Fruit fly (Drosophila melanogaster) whole organism, wandering third instar larva: ENCODE results near the gene Ref1.

Source experiments
- Abd-B ChIP-seq: fragments of >200 bp; optimal IDR thresholded peaks from 2 replicates; lab custom pipeline; 2017; ENCODE audit warnings: missing biosample characterization, missing genetic modification characterization
- CG32264 ChIP-seq: fragments of 200-800 bp; sonication (Bioruptor generic); optimal IDR thresholded peaks from 2 replicates; lab custom pipeline; 2016; ENCODE audit warnings: missing biosample characterization, missing genetic modification characterization
- CG9705 ChIP-seq: fragments of 200-800 bp; sonication (Bioruptor generic); optimal IDR thresholded peaks from 2 replicates; lab custom pipeline; 2018; ENCODE audit warnings: missing biosample characterization, mild to moderate bottlenecking, missing genetic modification characterization
- CrebA ChIP-seq: fragments of 200-800 bp; sonication (Bioruptor generic); optimal IDR thresholded peaks from 2 replicates; lab custom pipeline; 2016; ENCODE audit warnings: missing biosample characterization, mild to moderate bottlenecking, missing genetic modification characterization, borderline replicate concordance
- Dfd ChIP-seq: fragments of >200 bp; optimal IDR thresholded peaks from 2 replicates; lab custom pipeline; 2017; ENCODE audit warnings: missing biosample characterization, missing genetic modification characterization
- Dif ChIP-seq: fragments of 200-275, 200-300 bp; sonication (Bioruptor generic); optimal IDR thresholded peaks from 2 replicates; lab custom pipeline; 2018; ENCODE audit warnings: missing biosample characterization, missing genetic modification characterization; ENCODE audit not compliant: partially characterized antibody
- GATAd ChIP-seq: sonication (Bioruptor generic); optimal IDR thresholded peaks from 2 replicates; lab custom pipeline; 2016; ENCODE audit warnings: missing biosample characterization, missing genetic modification characterization
- HLH106 ChIP-seq: fragments of 200-800 bp; optimal IDR thresholded peaks from 3 replicates; lab custom pipeline; 2019; ENCODE audit warnings: missing biosample characterization, mild to moderate bottlenecking, missing genetic modification characterization, moderate library complexity
- Hnf4 ChIP-seq: fragments of 200-800 bp; sonication (Bioruptor generic); optimal IDR thresholded peaks from 2 replicates; lab custom pipeline; 2016; ENCODE audit warnings: missing biosample characterization, mild to moderate bottlenecking, missing genetic modification characterization
- Hr78 ChIP-seq: fragments of >200 bp; optimal IDR thresholded peaks from 2 replicates; lab custom pipeline; 2017; ENCODE audit warnings: missing biosample characterization, missing genetic modification characterization
- Hr83 ChIP-seq: fragments of 200-300 bp; sonication (Bioruptor generic); optimal IDR thresholded peaks from 2 replicates; lab custom pipeline; 2016; ENCODE audit warnings: missing biosample characterization, mild to moderate bottlenecking, missing genetic modification characterization, moderate library complexity; ENCODE audit not compliant: poor library complexity, severe bottlenecking
- Jra ChIP-seq: sonication (Bioruptor generic); optimal IDR thresholded peaks from 2 replicates; lab custom pipeline; 2016; ENCODE audit warnings: missing biosample characterization, missing genetic modification characterization
- Mio ChIP-seq: sonication (Bioruptor generic); optimal IDR thresholded peaks from 2 replicates; lab custom pipeline; 2016; ENCODE audit warnings: missing biosample characterization, missing genetic modification characterization
- Myc ChIP-seq: fragments of >200 bp; optimal IDR thresholded peaks from 2 replicates; lab custom pipeline; 2017
- N ChIP-seq: fragments of >200 bp; optimal IDR thresholded peaks from 2 replicates; lab custom pipeline; 2018; ENCODE audit warnings: missing biosample characterization, missing external identifiers, missing genetic modification characterization
- OdsH ChIP-seq: fragments of 200-800 bp; sonication (Bioruptor generic); optimal IDR thresholded peaks from 2 replicates; lab custom pipeline; 2016; ENCODE audit warnings: missing biosample characterization, mild to moderate bottlenecking, missing genetic modification characterization
- Rel ChIP-seq, 2 experiments: fragments of 200-800 bp; sonication (Bioruptor generic) in 1 of 2; optimal IDR thresholded peaks; 2 replicates in 1 of 2; 3 replicates in 1 of 2; lab custom pipeline; 2016 to 2019; ENCODE audit warnings: mild to moderate bottlenecking in 2 of 2, missing biosample characterization in 2 of 2, missing genetic modification characterization in 2 of 2, moderate library complexity in 1 of 2
- Sp1 ChIP-seq: fragments of 200-800 bp; sonication (Bioruptor generic); optimal IDR thresholded peaks from 3 replicates; lab custom pipeline; 2019; ENCODE audit warnings: missing biosample characterization, mild to moderate bottlenecking, missing genetic modification characterization, moderate library complexity
- Vsx2 ChIP-seq: fragments of 200-300, 225-300 bp; sonication (Bioruptor generic); optimal IDR thresholded peaks from 2 replicates; lab custom pipeline; 2018; ENCODE audit warnings: missing biosample characterization, missing genetic modification characterization; ENCODE audit not compliant: partially characterized antibody
- br ChIP-seq: fragments of 200-800 bp; sonication (Bioruptor generic); optimal IDR thresholded peaks from 2 replicates; lab custom pipeline; 2016; ENCODE audit warnings: missing biosample characterization, missing genetic modification characterization
- brk ChIP-seq: fragments of 200-800 bp; sonication (Bioruptor generic); optimal IDR thresholded peaks from 2 replicates; lab custom pipeline; 2016; ENCODE audit warnings: missing biosample characterization, mild to moderate bottlenecking, missing genetic modification characterization
- dl ChIP-seq, 2 experiments: fragments of 175-275, 200-275 bp in 1 of 2; fragments of 200-275 bp in 1 of 2; sonication (Bioruptor generic); optimal IDR thresholded peaks; lab custom pipeline; 2018; ENCODE audit warnings: mild to moderate bottlenecking in 2 of 2, missing biosample characterization in 2 of 2, missing genetic modification characterization in 2 of 2, moderate library complexity in 2 of 2; ENCODE audit not compliant: partially characterized antibody in 2 of 2, insufficient read depth in 1 of 2
- dmrt93B ChIP-seq: fragments of 200-800 bp; sonication (Bioruptor generic); optimal IDR thresholded peaks from 2 replicates; lab custom pipeline; 2018; ENCODE audit warnings: missing biosample characterization, mild to moderate bottlenecking, missing genetic modification characterization
- dsf ChIP-seq: sonication (Bioruptor generic); optimal IDR thresholded peaks from 2 replicates; lab custom pipeline; 2016; ENCODE audit warnings: missing biosample characterization, missing genetic modification characterization, borderline replicate concordance
- ey ChIP-seq: fragments of 200-800 bp; sonication (Bioruptor generic); optimal IDR thresholded peaks from 2 replicates; lab custom pipeline; 2016; ENCODE audit warnings: missing biosample characterization, missing genetic modification characterization
- foxo ChIP-seq, 2 experiments: fragments of 200-800 bp; sonication (Bioruptor generic); optimal IDR thresholded peaks; 2 replicates in 1 of 2; 3 replicates in 1 of 2; lab custom pipeline; 2016 to 2017; ENCODE audit warnings: missing biosample characterization in 2 of 2, missing genetic modification characterization in 2 of 2
- fru ChIP-seq: fragments of 200-800 bp; sonication (Bioruptor generic); optimal IDR thresholded peaks from 3 replicates; lab custom pipeline; 2016; ENCODE audit warnings: missing biosample characterization, mild to moderate bottlenecking, missing genetic modification characterization
- h ChIP-seq: fragments of 200-800 bp; sonication (Bioruptor generic); optimal IDR thresholded peaks from 3 replicates; lab custom pipeline; 2016; ENCODE audit warnings: missing biosample characterization, mild to moderate bottlenecking, missing genetic modification characterization
- jim ChIP-seq: fragments of 175-275, 200-325 bp; sonication (Bioruptor generic); optimal IDR thresholded peaks from 2 replicates; lab custom pipeline; 2016; ENCODE audit warnings: missing biosample characterization, mild to moderate bottlenecking, missing genetic modification characterization
- lola ChIP-seq: fragments of >200 bp; optimal IDR thresholded peaks from 2 replicates; lab custom pipeline; 2017; ENCODE audit warnings: missing biosample characterization, missing genetic modification characterization
- pan ChIP-seq: fragments of >200 bp; optimal IDR thresholded peaks from 2 replicates; lab custom pipeline; 2017
- psq ChIP-seq: fragments of 200-800 bp; sonication (Bioruptor generic); optimal IDR thresholded peaks from 3 replicates; lab custom pipeline; 2017; ENCODE audit warnings: missing biosample characterization, mild to moderate bottlenecking, missing genetic modification characterization, moderate library complexity
- rgr ChIP-seq: fragments of 200-800 bp; sonication (Bioruptor generic); optimal IDR thresholded peaks from 3 replicates; lab custom pipeline; 2016; ENCODE audit warnings: missing biosample characterization, mild to moderate bottlenecking, missing genetic modification characterization
- sage ChIP-seq: fragments of 200-800 bp; sonication (Bioruptor generic); optimal IDR thresholded peaks from 2 replicates; lab custom pipeline; 2016; ENCODE audit warnings: missing biosample characterization, mild to moderate bottlenecking, missing genetic modification characterization
- sv ChIP-seq: fragments of 200-800 bp; sonication (Bioruptor generic); optimal IDR thresholded peaks from 3 replicates; lab custom pipeline; 2016; ENCODE audit warnings: missing biosample characterization, missing genetic modification characterization
- tai ChIP-seq: sonication (Bioruptor generic); optimal IDR thresholded peaks from 2 replicates; lab custom pipeline; 2016; ENCODE audit warnings: missing biosample characterization, missing genetic modification characterization
- usp ChIP-seq: fragments of >200 bp; optimal IDR thresholded peaks from 2 replicates; lab custom pipeline; 2017; ENCODE audit warnings: missing biosample characterization, missing genetic modification characterization
- woc ChIP-seq: sonication (Bioruptor generic); optimal IDR thresholded peaks from 2 replicates; lab custom pipeline; 2016; ENCODE audit warnings: missing biosample characterization, mild to moderate bottlenecking, missing genetic modification characterization

Ref1 gene

DNA sequence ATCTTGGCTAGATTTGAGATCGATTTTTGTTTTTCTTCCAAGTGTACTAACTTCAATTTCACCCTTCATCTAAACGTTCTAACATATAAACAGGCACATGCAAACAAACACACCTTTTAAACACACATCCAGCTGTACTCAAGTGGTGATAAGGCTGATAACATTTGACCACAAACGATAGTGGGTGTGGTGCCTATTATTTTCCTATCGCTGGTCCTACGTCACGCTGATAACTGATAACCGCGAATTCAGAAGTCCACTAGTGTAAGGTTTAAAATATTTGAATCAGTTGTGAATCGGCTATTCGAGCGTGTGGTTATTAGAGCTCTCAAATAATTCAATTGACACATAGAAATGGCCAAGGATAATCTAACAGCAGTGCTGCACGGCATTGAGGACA is 27.9 kb downstream of the Ref1 start, which contains the start of gene Sodh1:
TSS of gene Sodh1 (plus strand) at position 94 of the 400 bp plus-strand sequence.
- TF ChIP-seq psq (GFP tag; lab: Kevin White, UChicago) (no peak), GATAd (no peak), dl (GFP tag; optimal IDR thresholded peaks at IDR 0.05; lab: Kevin White, UChicago; ENCODE audit: insufficient read depth in 1 of 2, partially characterized antibody in 2 of 2) (no peak)
- TF ChIP-seq, all 38 proteins: peak for 0

DNA sequence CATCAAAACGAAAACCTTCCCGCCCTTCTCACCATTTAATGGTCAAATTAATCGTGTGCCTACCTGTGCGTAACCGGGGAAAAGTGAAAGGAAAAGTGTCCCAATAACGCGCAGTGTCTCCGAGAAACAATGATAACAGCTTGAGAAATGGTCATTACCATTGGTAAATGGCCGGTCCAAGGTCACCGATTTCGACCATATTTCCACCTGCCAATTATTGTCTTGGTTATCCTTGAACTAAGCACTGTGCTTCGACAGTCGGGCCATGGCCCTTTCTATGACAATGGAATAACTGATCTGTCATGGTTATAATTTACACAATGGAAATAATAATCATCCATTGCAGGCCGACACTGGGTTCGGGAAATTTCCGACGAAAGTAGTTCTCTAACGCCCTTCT is 36.2 kb downstream of the Ref1 start:
- TF ChIP-seq pan: no peak
- TF ChIP-seq OdsH (GFP tag; lab: Kevin White, UChicago): no peak
- TF ChIP-seq Abd-B (GFP tag; lab: Kevin White, UChicago): no peak
- no peak for TF ChIP-seq Hr83 (GFP tag; lab: Kevin White, UChicago)
- TF ChIP-seq Rel (GFP tag; optimal IDR thresholded peaks at IDR 0.05; lab: Kevin White, UChicago): no peak
- TF ChIP-seq Rel (tag; optimal IDR thresholded peaks at IDR 0.05; lab: Kevin White, UChicago): no peak
- TF ChIP-seq CG32264 (GFP tag; lab: Kevin White, UChicago): no peak
- TF ChIP-seq ey (GFP tag; lab: Kevin White, UChicago): no peak
- TF ChIP-seq N: no peak
- TF ChIP-seq jim (GFP tag; lab: Kevin White, UChicago): no peak
- TF ChIP-seq brk (GFP tag; lab: Kevin White, UChicago): no peak
- TF ChIP-seq dsf: no peak
- no peak for TF ChIP-seq Sp1
- no peak for TF ChIP-seq rgr (GFP tag; lab: Kevin White, UChicago)
- no peak for TF ChIP-seq CrebA (GFP tag; lab: Kevin White, UChicago)

DNA sequence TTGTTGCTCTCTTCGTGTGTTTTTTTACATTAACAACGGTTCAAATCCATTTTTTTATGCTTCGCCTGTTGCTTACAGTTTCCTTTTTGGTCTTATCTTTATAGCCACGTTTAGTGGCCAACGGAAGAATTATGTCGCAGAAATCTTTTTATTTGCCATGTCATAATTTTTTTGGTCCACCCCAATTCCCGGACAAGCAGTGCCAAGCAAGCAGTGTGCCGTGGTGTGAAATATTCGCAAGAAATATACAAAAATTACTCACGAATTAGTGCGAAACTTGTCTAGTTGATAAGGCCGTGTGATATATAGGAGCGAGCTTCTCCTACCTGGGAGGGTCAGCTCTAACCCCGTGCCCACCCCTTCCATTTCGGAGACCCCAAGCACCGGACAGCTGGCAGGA is 39.3 kb downstream of the Ref1 start:
- TF ChIP-seq CrebA (GFP tag; lab: Kevin White, UChicago) (no peak), woc (GFP tag; lab: Kevin White, UChicago) (no peak), dl (GFP tag; optimal IDR thresholded peaks at IDR 0.05; lab: Kevin White, UChicago; ENCODE audit: insufficient read depth in 1 of 2, partially characterized antibody in 2 of 2) (no peak), Mio (GFP tag; lab: Kevin White, UChicago) (no peak)

DNA sequence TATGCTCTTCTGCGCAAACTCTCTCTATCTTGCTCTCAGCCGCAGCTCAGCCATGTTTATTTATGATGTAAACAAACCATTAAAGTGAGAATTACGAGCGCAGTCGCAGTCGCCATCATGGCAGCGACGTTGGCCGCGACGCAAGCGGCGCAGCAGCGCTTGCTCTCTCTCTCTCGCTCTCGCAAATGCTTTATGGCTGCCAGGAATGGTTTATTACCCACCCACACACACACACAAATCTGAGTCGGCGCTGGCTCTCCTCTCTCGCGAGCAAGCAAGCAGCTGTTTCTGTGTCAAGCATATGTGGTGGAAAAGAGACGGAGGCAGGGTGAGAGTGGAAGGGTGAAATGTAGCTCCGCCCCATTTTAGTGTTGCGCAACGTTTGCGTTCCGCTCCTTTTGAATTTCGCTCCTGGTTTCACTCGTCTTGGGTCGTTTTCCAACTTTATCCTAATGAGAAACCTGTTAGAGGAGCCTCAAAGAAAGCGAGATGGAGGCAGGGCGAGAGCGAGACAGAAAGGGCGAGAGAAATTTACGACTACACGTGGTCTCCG is 42.9 kb downstream of the Ref1 start:
- TF ChIP-seq foxo (GFP tag; optimal IDR thresholded peaks at IDR 0.05; lab: Kevin White, UChicago): peak in 1 of 2 experiments; percentile 65
- no peak for TF ChIP-seq pan
- TF ChIP-seq Sp1: peak; percentile 25
- TF ChIP-seq Dfd (GFP tag; lab: Kevin White, UChicago): no peak
- TF ChIP-seq h (GFP tag; lab: Kevin White, UChicago): peak; percentile 66
- TF ChIP-seq rgr (GFP tag; lab: Kevin White, UChicago): peak; percentile 53
- peak; percentile 63 for TF ChIP-seq br (GFP tag; lab: Kevin White, UChicago)
- no peak for TF ChIP-seq Myc (lab: Kevin White, UChicago)
- no peak for TF ChIP-seq jim (GFP tag; lab: Kevin White, UChicago)
- TF ChIP-seq CG32264 (GFP tag; lab: Kevin White, UChicago): no peak
- no peak for TF ChIP-seq CG9705 (GFP tag; lab: Kevin White, UChicago)
- peak; percentile 31 for TF ChIP-seq ey (GFP tag; lab: Kevin White, UChicago)
- TF ChIP-seq dl (GFP tag; optimal IDR thresholded peaks at IDR 0.05; lab: Kevin White, UChicago; ENCODE audit: insufficient read depth in 1 of 2, partially characterized antibody in 2 of 2): peak in 1 of 2 experiments; percentile 37
- no peak for TF ChIP-seq Abd-B (GFP tag; lab: Kevin White, UChicago)
- peak; percentile 7 for TF ChIP-seq dmrt93B
- TF ChIP-seq sv (GFP tag; lab: Kevin White, UChicago): no peak
- TF ChIP-seq HLH106 (tag; lab: Kevin White, UChicago): peak; percentile 20
- no peak for TF ChIP-seq usp (GFP tag; lab: Kevin White, UChicago)
- TF ChIP-seq lola: no peak
- no peak for TF ChIP-seq N
- TF ChIP-seq tai (GFP tag; lab: Kevin White, UChicago): peak; percentile 38
- no peak for TF ChIP-seq CrebA (GFP tag; lab: Kevin White, UChicago)
- TF ChIP-seq Hr83 (GFP tag; lab: Kevin White, UChicago): peak; percentile 86
- peak; percentile 72 for TF ChIP-seq Hnf4
- no peak for TF ChIP-seq Rel (GFP tag; optimal IDR thresholded peaks at IDR 0.05; lab: Kevin White, UChicago)
- no peak for TF ChIP-seq Rel (tag; optimal IDR thresholded peaks at IDR 0.05; lab: Kevin White, UChicago)
- peak; percentile 4 for TF ChIP-seq Vsx2 (GFP tag; lab: Kevin White, UChicago)
- TF ChIP-seq psq (GFP tag; lab: Kevin White, UChicago): peak; percentile 31
- TF ChIP-seq Hr78 (GFP tag; lab: Kevin White, UChicago): no peak
- TF ChIP-seq Dif: peak; percentile 73
- peak; percentile 33 for TF ChIP-seq woc (GFP tag; lab: Kevin White, UChicago)
- TF ChIP-seq sage: no peak
- peak; percentile 55 for TF ChIP-seq fru (GFP tag; lab: Kevin White, UChicago)
- peak; percentile 4 for TF ChIP-seq dsf
- TF ChIP-seq GATAd: no peak
- TF ChIP-seq Mio (GFP tag; lab: Kevin White, UChicago): no peak
- peak; percentile 65 for TF ChIP-seq brk (GFP tag; lab: Kevin White, UChicago)
- peak; percentile 58 for TF ChIP-seq Jra (GFP tag; lab: Kevin White, UChicago)
- peak; percentile 61 for TF ChIP-seq OdsH (GFP tag; lab: Kevin White, UChicago)
